Fruit fly (Drosophila melanogaster) ovary, adult (tissue): ENCODE results near the gene CG1635.

ENCODE experiments used
- CG17801 ChIP-seq: fragments of 200-800 bp; optimal IDR thresholded peaks from 2 replicates; lab custom pipeline; 2019; ENCODE audit warnings: missing biosample characterization, mild to moderate bottlenecking, missing genetic modification characterization, moderate library complexity; ENCODE audit not compliant: partially characterized antibody

The CG1635 gene

dm6 chr3R:31588374-31588773 lies at the start of gene CG1635:
Gene CG1635, plus strand, starts transcription at chr3R:31588673.
- peak; percentile 100 for TF ChIP-seq CG17801 (GFP tag; lab: Kevin White, UChicago)

dm6 chr3R:31541915-31542314 lies 46.6 kb upstream of the CG1635 start:
- no peak for TF ChIP-seq CG17801 (GFP tag; lab: Kevin White, UChicago)

dm6 chr3R:31542721-31543120 lies 45.8 kb upstream of the CG1635 start, which contains the start of gene nyo:
Gene nyo, plus strand, starts transcription at chr3R:31543032.
- TF ChIP-seq CG17801 (GFP tag; lab: Kevin White, UChicago): no peak

dm6 chr3R:31548766-31549510 lies 39.5 kb upstream of the CG1635 start:
- no peak for TF ChIP-seq CG17801 (GFP tag; lab: Kevin White, UChicago)

- no peak for TF ChIP-seq CG17801 (GFP tag; lab: Kevin White, UChicago)
Measured at dm6 chr3R:31550910-31551309, 37.6 kb upstream of the CG1635 start.

- no peak for TF ChIP-seq CG17801 (GFP tag; lab: Kevin White, UChicago)
Measured at dm6 chr3R:31558720-31559280, 29.7 kb upstream of the CG1635 start.

- no peak for TF ChIP-seq CG17801 (GFP tag; lab: Kevin White, UChicago)
Measured at dm6 chr3R:31559781-31560180, 28.7 kb upstream of the CG1635 start.

dm6 chr3R:31564164-31564563 lies 24.3 kb upstream of the CG1635 start:
- no peak for TF ChIP-seq CG17801 (GFP tag; lab: Kevin White, UChicago)

- TF ChIP-seq CG17801 (GFP tag; lab: Kevin White, UChicago): no peak
Measured at dm6 chr3R:31564588-31564987, 23.9 kb upstream of the CG1635 start.

dm6 chr3R:31565738-31566137 lies 22.7 kb upstream of the CG1635 start:
- TF ChIP-seq CG17801 (GFP tag; lab: Kevin White, UChicago): no peak

dm6 chr3R:31566738-31567137 lies 21.7 kb upstream of the CG1635 start:
- no peak for TF ChIP-seq CG17801 (GFP tag; lab: Kevin White, UChicago)

dm6 chr3R:31571885-31572292 lies 16.6 kb upstream of the CG1635 start, which contains the start of gene gammaCOP:
Gene gammaCOP, plus strand, starts transcription at chr3R:31572143.
- peak; percentile 33 for TF ChIP-seq CG17801 (GFP tag; lab: Kevin White, UChicago)

dm6 chr3R:31577351-31577750 lies 11.1 kb upstream of the CG1635 start:
- TF ChIP-seq CG17801 (GFP tag; lab: Kevin White, UChicago): no peak

- TF ChIP-seq CG17801 (GFP tag; lab: Kevin White, UChicago): no peak
Measured at dm6 chr3R:31580032-31580431, 8.4 kb upstream of the CG1635 start.

dm6 chr3R:31580586-31580994 lies 7.9 kb upstream of the CG1635 start, which contains the start of the genes pygo and rod:
Gene pygo, minus strand, starts transcription at chr3R:31580699.
Gene rod, plus strand, starts transcription at chr3R:31580951.
- peak; percentile 1 for TF ChIP-seq CG17801 (GFP tag; lab: Kevin White, UChicago)

dm6 chr3R:31590281-31590680 lies 1.8 kb downstream of the CG1635 start, which contains the start of gene CG1638:
Gene CG1638, plus strand, starts transcription at chr3R:31590581.
- TF ChIP-seq CG17801 (GFP tag; lab: Kevin White, UChicago): no peak
